1 fruit fly cellular context compared by ENCODE assay signal in genomic region chrX:13274429-13275095, dm6.
TF ChIP-seq lines count a peak whose summit lies in the region.

No protein-coding gene starts in this region.

TF ChIP-seq in whole organism, embryonic, 481 proteins besides CTCF, POLR2A, EP300 and RAD21 (continued from another document and continues in another):
- TF ChIP-seq nerfin-1 (tag; optimal IDR thresholded peaks at IDR 0.05; lab: Kevin White, UChicago): peak; percentile 59
- peak; percentile 65 for TF ChIP-seq tgo (GFP tag; IDR thresholded peaks at IDR 0.05; lab: Robert Waterston, UW)
- TF ChIP-seq CG3281 (GFP tag; optimal IDR thresholded peaks at IDR 0.05; lab: Kevin White, UChicago): peak; percentile 53
- TF ChIP-seq oc (tag; optimal IDR thresholded peaks at IDR 0.05; lab: Kevin White, UChicago): peak; percentile 54
- TF ChIP-seq CG3995 (GFP tag; optimal IDR thresholded peaks at IDR 0.05; lab: Kevin White, UChicago): no peak
- peak; percentile 25 for TF ChIP-seq CG12155 (GFP tag; optimal IDR thresholded peaks at IDR 0.05; lab: Kevin White, UChicago)
- TF ChIP-seq CG11456 (GFP tag; IDR thresholded peaks at IDR 0.05; lab: Robert Waterston, UW): no peak
- no peak for TF ChIP-seq ash1 (GFP tag; optimal IDR thresholded peaks at IDR 0.05; lab: Kevin White, UChicago)
- TF ChIP-seq CG34422 (GFP tag; IDR thresholded peaks at IDR 0.05; lab: Robert Waterston, UW): peak; percentile 37; the same call in 1 of the 3 replicates
- TF ChIP-seq Hr78 (GFP tag; optimal IDR thresholded peaks at IDR 0.05; lab: Kevin White, UChicago): peak in 1 of 2 experiments; percentile 26
- no peak for TF ChIP-seq CG9797 (GFP tag; optimal IDR thresholded peaks at IDR 0.05; lab: Kevin White, UChicago)
- TF ChIP-seq pan (optimal IDR thresholded peaks at IDR 0.05; lab: Kevin White, UChicago): no peak
- TF ChIP-seq pan (GFP tag; optimal IDR thresholded peaks at IDR 0.05 in 1 of 2, IDR thresholded peaks at IDR 0.05 in 1 of 2): peak in 1 of 2 experiments; percentile 67
- no peak for TF ChIP-seq emc (GFP tag; optimal IDR thresholded peaks at IDR 0.05; lab: Kevin White, UChicago)
- TF ChIP-seq seq (GFP tag; IDR thresholded peaks at IDR 0.05; lab: Robert Waterston, UW): no peak; the same call in 1 of the 2 replicates
- TF ChIP-seq H2.0 (GFP tag; IDR thresholded peaks at IDR 0.05; lab: Robert Waterston, UW): no peak
- TF ChIP-seq hbn (GFP tag; IDR thresholded peaks at IDR 0.05; lab: Robert Waterston, UW; ENCODE audit: partially characterized antibody): no peak
- TF ChIP-seq CG14441 (GFP tag; IDR thresholded peaks at IDR 0.05; lab: Robert Waterston, UW): peak; percentile 46; the same call in 1 of the 2 replicates
- TF ChIP-seq CG17912 (GFP tag; optimal IDR thresholded peaks at IDR 0.05; lab: Kevin White, UChicago): no peak
- TF ChIP-seq lov (optimal IDR thresholded peaks at IDR 0.05; lab: Kevin White, UChicago): no peak
- no peak for TF ChIP-seq lov (GFP tag; IDR thresholded peaks at IDR 0.05; lab: Robert Waterston, UW)
- peak; percentile 79 for TF ChIP-seq dmrt99B (tag; optimal IDR thresholded peaks at IDR 0.05; lab: Kevin White, UChicago)
- no peak for TF ChIP-seq tll (GFP tag; optimal IDR thresholded peaks at IDR 0.05; lab: Kevin White, UChicago)
- TF ChIP-seq knrl (GFP tag; IDR thresholded peaks at IDR 0.05; lab: Robert Waterston, UW; ENCODE audit: partially characterized antibody): no peak
- TF ChIP-seq CG15073 (GFP tag; optimal IDR thresholded peaks at IDR 0.05; lab: Kevin White, UChicago): no peak
- TF ChIP-seq CG6791 (GFP tag; IDR thresholded peaks at IDR 0.05; lab: Robert Waterston, UW; ENCODE audit: partially characterized antibody): no peak
- TF ChIP-seq mam (GFP tag; optimal IDR thresholded peaks at IDR 0.05; lab: Kevin White, UChicago): no peak
- TF ChIP-seq HmgD (GFP tag; optimal IDR thresholded peaks at IDR 0.05; lab: Kevin White, UChicago): no peak
- no peak for TF ChIP-seq ERR (GFP tag; optimal IDR thresholded peaks at IDR 0.05; lab: Kevin White, UChicago)
- TF ChIP-seq Nf-YB (GFP tag; optimal IDR thresholded peaks at IDR 0.05; lab: Kevin White, UChicago): peak; percentile 22
- peak in 1 of 2 experiments; percentile 76 for TF ChIP-seq bsh (GFP tag; optimal IDR thresholded peaks at IDR 0.05; lab: Kevin White, UChicago)
- TF ChIP-seq Eip74EF (GFP tag; optimal IDR thresholded peaks at IDR 0.05; lab: Kevin White, UChicago): peak in 1 of 2 experiments; percentile 59
- TF ChIP-seq CG32532 (GFP tag; IDR thresholded peaks at IDR 0.05; lab: Robert Waterston, UW): peak; percentile 68
- no peak for TF ChIP-seq ttk (GFP tag; IDR thresholded peaks at IDR 0.05; lab: Robert Waterston, UW)
- TF ChIP-seq pita (GFP tag; optimal IDR thresholded peaks at IDR 0.05; lab: Kevin White, UChicago): no peak
- no peak for TF ChIP-seq dimm (GFP tag; IDR thresholded peaks at IDR 0.05; lab: Robert Waterston, UW)
- TF ChIP-seq inv (GFP tag; IDR thresholded peaks at IDR 0.05; lab: Robert Waterston, UW; ENCODE audit: partially characterized antibody): no peak
- TF ChIP-seq cad (GFP tag; optimal IDR thresholded peaks at IDR 0.05; lab: Kevin White, UChicago): no peak
- TF ChIP-seq CG32772 (GFP tag; IDR thresholded peaks at IDR 0.05; lab: Robert Waterston, UW): peak; percentile 41; the same call in 1 of the 2 replicates
- no peak for TF ChIP-seq pzg (GFP tag; optimal IDR thresholded peaks at IDR 0.05; lab: Kevin White, UChicago)
- TF ChIP-seq Dip2 (GFP tag; IDR thresholded peaks at IDR 0.05; lab: Robert Waterston, UW): no peak
- peak; percentile 33; the same call in 1 of the 3 replicates for TF ChIP-seq croc (GFP tag; conservative IDR thresholded peaks at IDR 0.05; lab: Robert Waterston, UW)
- no peak for TF ChIP-seq Side (GFP tag; optimal IDR thresholded peaks at IDR 0.05; lab: Kevin White, UChicago)
- no peak for TF ChIP-seq NFAT (GFP tag; IDR thresholded peaks at IDR 0.05; lab: Robert Waterston, UW)
- no peak for TF ChIP-seq CG2875 (GFP tag; optimal IDR thresholded peaks at IDR 0.05; lab: Kevin White, UChicago)
- no peak for TF ChIP-seq gfzf (GFP tag; optimal IDR thresholded peaks at IDR 0.05; lab: Kevin White, UChicago)
- TF ChIP-seq CG8478 (optimal IDR thresholded peaks at IDR 0.05; lab: Kevin White, UChicago): no peak
- peak; percentile 60 for TF ChIP-seq CG17359 (tag; optimal IDR thresholded peaks at IDR 0.05; lab: Kevin White, UChicago)
- TF ChIP-seq CG14667 (GFP tag; IDR thresholded peaks at IDR 0.05; lab: Robert Waterston, UW): 0 out of 2 replicates have a peak, but pooled peaks have one; percentile 16
- no peak; the same call in 1 of the 2 replicates for TF ChIP-seq ara (GFP tag; IDR thresholded peaks at IDR 0.05; lab: Robert Waterston, UW)
- peak; percentile 5 for TF ChIP-seq cato (GFP tag; optimal IDR thresholded peaks at IDR 0.05; lab: Kevin White, UChicago; ENCODE audit: borderline replicate concordance)
- no peak for TF ChIP-seq dm (GFP tag; optimal IDR thresholded peaks at IDR 0.05; lab: Kevin White, UChicago)
- TF ChIP-seq CG9876 (GFP tag; optimal IDR thresholded peaks at IDR 0.05; lab: Kevin White, UChicago): no peak
- peak; percentile 9 for TF ChIP-seq ind (GFP tag; optimal IDR thresholded peaks at IDR 0.05; lab: Kevin White, UChicago)
- peak; percentile 7 for TF ChIP-seq scrt (GFP tag; optimal IDR thresholded peaks at IDR 0.05; lab: Kevin White, UChicago)
- peak in 1 of 3 experiments; percentile 54 for TF ChIP-seq lola (GFP tag; optimal IDR thresholded peaks at IDR 0.05; lab: Kevin White, UChicago)
- TF ChIP-seq CG14965 (GFP tag; optimal IDR thresholded peaks at IDR 0.05; lab: Kevin White, UChicago; ENCODE audit: borderline replicate concordance): no peak
- no peak for TF ChIP-seq Hey (tag; optimal IDR thresholded peaks at IDR 0.05; lab: Kevin White, UChicago)
- TF ChIP-seq CG32767 (GFP tag; IDR thresholded peaks at IDR 0.05; lab: Robert Waterston, UW): no peak; the same call in 1 of the 2 replicates
- TF ChIP-seq Ssrp (tag; optimal IDR thresholded peaks at IDR 0.05; lab: Kevin White, UChicago): peak; percentile 80
- no peak for TF ChIP-seq ap (GFP tag; IDR thresholded peaks at IDR 0.05; lab: Robert Waterston, UW)
- peak; percentile 84 for TF ChIP-seq CG2712 (tag; optimal IDR thresholded peaks at IDR 0.05; lab: Kevin White, UChicago)
- no peak for TF ChIP-seq nerfin-2 (GFP tag; IDR thresholded peaks at IDR 0.05; lab: Robert Waterston, UW; ENCODE audit: partially characterized antibody)
- no peak for TF ChIP-seq vnd (GFP tag; IDR thresholded peaks at IDR 0.05; lab: Robert Waterston, UW; ENCODE audit: partially characterized antibody)
- TF ChIP-seq Atf-2 (GFP tag; optimal IDR thresholded peaks at IDR 0.05; lab: Kevin White, UChicago): no peak
- TF ChIP-seq Spps (tag; optimal IDR thresholded peaks at IDR 0.05; lab: Kevin White, UChicago): peak; percentile 59
- no peak for TF ChIP-seq CG12219 (GFP tag; optimal IDR thresholded peaks at IDR 0.05; lab: Kevin White, UChicago)
- no peak for TF ChIP-seq ro (GFP tag; IDR thresholded peaks at IDR 0.05; lab: Robert Waterston, UW)
- no peak for TF ChIP-seq klu (GFP tag; IDR thresholded peaks at IDR 0.05; lab: Robert Waterston, UW)
- no peak for TF ChIP-seq ase (GFP tag; IDR thresholded peaks at IDR 0.05; lab: Robert Waterston, UW)
- no peak for TF ChIP-seq Dp (GFP tag; optimal IDR thresholded peaks at IDR 0.05; lab: Kevin White, UChicago)
- no peak for TF ChIP-seq Dref (GFP tag; IDR thresholded peaks at IDR 0.05; lab: Robert Waterston, UW)
- TF ChIP-seq jigr1 (GFP tag; IDR thresholded peaks at IDR 0.05; lab: Robert Waterston, UW): 0 out of 3 replicates have a peak, but pooled peaks have one; percentile 48
- TF ChIP-seq Hand (GFP tag; optimal IDR thresholded peaks at IDR 0.05; lab: Kevin White, UChicago): no peak
- TF ChIP-seq fd96Cb (tag; optimal IDR thresholded peaks at IDR 0.05; lab: Kevin White, UChicago): peak; percentile 72
- TF ChIP-seq ci (GFP tag; IDR thresholded peaks at IDR 0.05; lab: Robert Waterston, UW): no peak
- TF ChIP-seq D19A (tag; optimal IDR thresholded peaks at IDR 0.05; lab: Kevin White, UChicago): peak; percentile 76
- TF ChIP-seq CG3065 (GFP tag; optimal IDR thresholded peaks at IDR 0.05; lab: Kevin White, UChicago): no peak
- TF ChIP-seq wdn (GFP tag; IDR thresholded peaks at IDR 0.05; lab: Robert Waterston, UW): no peak
- TF ChIP-seq Dll (GFP tag; IDR thresholded peaks at IDR 0.05; lab: Robert Waterston, UW; ENCODE audit: partially characterized antibody): no peak
- TF ChIP-seq Sry-δ (GFP tag; optimal IDR thresholded peaks at IDR 0.05; lab: Kevin White, UChicago): no peak
- peak; percentile 29 for TF ChIP-seq NfI (GFP tag; optimal IDR thresholded peaks at IDR 0.05; lab: Kevin White, UChicago)
- peak; percentile 54 for TF ChIP-seq CG9437 (GFP tag; optimal IDR thresholded peaks at IDR 0.05; lab: Kevin White, UChicago)
- TF ChIP-seq GATAe (GFP tag; conservative IDR thresholded peaks at IDR 0.05; lab: Robert Waterston, UW): no peak
- no peak for TF ChIP-seq zfh2 (GFP tag; optimal IDR thresholded peaks at IDR 0.05; lab: Kevin White, UChicago)
- no peak for TF ChIP-seq CG15011 (GFP tag; optimal IDR thresholded peaks at IDR 0.05; lab: Kevin White, UChicago)
- TF ChIP-seq twi (tag; optimal IDR thresholded peaks at IDR 0.05; lab: Kevin White, UChicago): peak; percentile 58
- no peak for TF ChIP-seq pum (GFP tag; optimal IDR thresholded peaks at IDR 0.05; lab: Kevin White, UChicago)
- no peak for TF ChIP-seq CG2199 (GFP tag; IDR thresholded peaks at IDR 0.05; lab: Robert Waterston, UW)
- TF ChIP-seq CG10209 (GFP tag; optimal IDR thresholded peaks at IDR 0.05; lab: Kevin White, UChicago): peak; percentile 20
- peak; percentile 2 for TF ChIP-seq CG11723 (GFP tag; optimal IDR thresholded peaks at IDR 0.05; lab: Kevin White, UChicago)
- TF ChIP-seq btn (GFP tag; optimal IDR thresholded peaks at IDR 0.05; lab: Kevin White, UChicago): no peak
- peak; percentile 62 for TF ChIP-seq Dek (tag; optimal IDR thresholded peaks at IDR 0.05; lab: Kevin White, UChicago)
- no peak for TF ChIP-seq CG8290 (GFP tag; optimal IDR thresholded peaks at IDR 0.05; lab: Kevin White, UChicago)
- TF ChIP-seq CG8290 (tag; optimal IDR thresholded peaks at IDR 0.05; lab: Kevin White, UChicago): no peak
- no peak for TF ChIP-seq Nf-YA (GFP tag; IDR thresholded peaks at IDR 0.05; lab: Robert Waterston, UW)
- TF ChIP-seq slou (GFP tag; optimal IDR thresholded peaks at IDR 0.05; lab: Kevin White, UChicago): no peak
- peak; percentile 67 for TF ChIP-seq CG30403 (GFP tag; optimal IDR thresholded peaks at IDR 0.05; lab: Kevin White, UChicago)
- no peak for TF ChIP-seq B-H1 (GFP tag; IDR thresholded peaks at IDR 0.05; lab: Robert Waterston, UW)
- TF ChIP-seq CG42726 (GFP tag; IDR thresholded peaks at IDR 0.05; lab: Robert Waterston, UW; ENCODE audit: partially characterized antibody): no peak
- no peak for TF ChIP-seq MBD-R2 (GFP tag; IDR thresholded peaks at IDR 0.05; lab: Robert Waterston, UW)
- TF ChIP-seq HLHmδ (GFP tag; optimal IDR thresholded peaks at IDR 0.05; lab: Kevin White, UChicago): no peak
- peak; percentile 71 for TF ChIP-seq Blimp-1 (GFP tag; optimal IDR thresholded peaks at IDR 0.05; lab: Kevin White, UChicago)
- no peak for TF ChIP-seq Doc3 (GFP tag; IDR thresholded peaks at IDR 0.05; lab: Robert Waterston, UW; ENCODE audit: partially characterized antibody)
- TF ChIP-seq Usf (GFP tag; optimal IDR thresholded peaks at IDR 0.05; lab: Kevin White, UChicago): no peak
- no peak for TF ChIP-seq CG8944 (GFP tag; optimal IDR thresholded peaks at IDR 0.05; lab: Kevin White, UChicago)
- no peak for TF ChIP-seq p53 (GFP tag; optimal IDR thresholded peaks at IDR 0.05; lab: Kevin White, UChicago)
- peak; percentile 70 for TF ChIP-seq CG31441 (GFP tag; IDR thresholded peaks at IDR 0.05; lab: Robert Waterston, UW)
- no peak for TF ChIP-seq CG10321 (GFP tag; IDR thresholded peaks at IDR 0.05; lab: Robert Waterston, UW)
- TF ChIP-seq CG7556 (GFP tag; optimal IDR thresholded peaks at IDR 0.05; lab: Kevin White, UChicago): peak; percentile 63
- TF ChIP-seq Opbp (GFP tag; IDR thresholded peaks at IDR 0.05; lab: Robert Waterston, UW; ENCODE audit: partially characterized antibody): no peak
- no peak for TF ChIP-seq CkIIα-i1 (GFP tag; IDR thresholded peaks at IDR 0.05; lab: Robert Waterston, UW)
- no peak for TF ChIP-seq Taf1 (GFP tag; IDR thresholded peaks at IDR 0.05; lab: Robert Waterston, UW)
- no peak for TF ChIP-seq CG2129 (GFP tag; IDR thresholded peaks at IDR 0.05; lab: Robert Waterston, UW; ENCODE audit: partially characterized antibody)
- no peak for TF ChIP-seq caup (GFP tag; optimal IDR thresholded peaks at IDR 0.05; lab: Kevin White, UChicago; ENCODE audit: severe bottlenecking)
- no peak for TF ChIP-seq jing (GFP tag; optimal IDR thresholded peaks at IDR 0.05; lab: Kevin White, UChicago)
- TF ChIP-seq CG1233 (GFP tag; optimal IDR thresholded peaks at IDR 0.05; lab: Kevin White, UChicago): peak; percentile 53
- TF ChIP-seq lab (GFP tag; optimal IDR thresholded peaks at IDR 0.05; lab: Kevin White, UChicago): peak; percentile 45
- peak; percentile 32 for TF ChIP-seq fd3F (GFP tag; optimal IDR thresholded peaks at IDR 0.05; lab: Kevin White, UChicago)
- no peak for TF ChIP-seq CG10431 (GFP tag; optimal IDR thresholded peaks at IDR 0.05; lab: Kevin White, UChicago)
- peak; percentile 64 for TF ChIP-seq lmd (GFP tag; IDR thresholded peaks at IDR 0.05; lab: Robert Waterston, UW)
- TF ChIP-seq Med (GFP tag; lab: Kevin White, UChicago): peak; percentile 12
- TF ChIP-seq Mes4 (GFP tag; optimal IDR thresholded peaks at IDR 0.05; lab: Kevin White, UChicago): no peak
- no peak for TF ChIP-seq CG1024 (GFP tag; IDR thresholded peaks at IDR 0.05; lab: Robert Waterston, UW)
- TF ChIP-seq CG15269 (tag; optimal IDR thresholded peaks at IDR 0.05; lab: Kevin White, UChicago): peak; percentile 80
- no peak for TF ChIP-seq Jarid2 (GFP tag; optimal IDR thresholded peaks at IDR 0.05; lab: Kevin White, UChicago)
- TF ChIP-seq CG4820 (GFP tag; optimal IDR thresholded peaks at IDR 0.05; lab: Kevin White, UChicago): no peak
- no peak for TF ChIP-seq Stat92E (GFP tag; optimal IDR thresholded peaks at IDR 0.05; lab: Kevin White, UChicago)
- TF ChIP-seq CG18619 (GFP tag; optimal IDR thresholded peaks at IDR 0.05; lab: Kevin White, UChicago): peak; percentile 35
- TF ChIP-seq CG2116 (GFP tag; optimal IDR thresholded peaks at IDR 0.05; lab: Kevin White, UChicago): no peak
- no peak for TF ChIP-seq cg (GFP tag; optimal IDR thresholded peaks at IDR 0.05; lab: Kevin White, UChicago)
- TF ChIP-seq gem (tag; optimal IDR thresholded peaks at IDR 0.05; lab: Kevin White, UChicago): peak; percentile 87
- TF ChIP-seq grau (tag; optimal IDR thresholded peaks at IDR 0.05; lab: Kevin White, UChicago): peak; percentile 76
- TF ChIP-seq exex (tag; optimal IDR thresholded peaks at IDR 0.05; lab: Kevin White, UChicago): no peak
